Fruit fly (Drosophila melanogaster): Measurements from ENCODE around the gene eff.
A peak's percentile ranks its signal among the peaks of the same experiment; 100 is the strongest.

Gene eff

dm6 chr3R:14734623-14735392 is 6.3 kb downstream of the eff start:
- TF ChIP-seq Mnt (GFP tag; optimal IDR thresholded peaks at IDR 0.05): no peak
- peak; percentile 63 for TF ChIP-seq CG11617 (GFP tag; optimal IDR thresholded peaks at IDR 0.05)
- TF ChIP-seq ovo (GFP tag; optimal IDR thresholded peaks at IDR 0.05): no peak
- TF ChIP-seq Hr96 (GFP tag; optimal IDR thresholded peaks at IDR 0.05): peak; percentile 16
- no peak for TF ChIP-seq cnc (optimal IDR thresholded peaks at IDR 0.05)
- peak; percentile 36 for TF ChIP-seq tj (GFP tag; optimal IDR thresholded peaks at IDR 0.05)
- peak; percentile 69 for TF ChIP-seq Crg-1 (GFP tag; optimal IDR thresholded peaks at IDR 0.05)
- TF ChIP-seq CG12768 (GFP tag; optimal IDR thresholded peaks at IDR 0.05): peak; percentile 52
- no peak for TF ChIP-seq cic (GFP tag; optimal IDR thresholded peaks at IDR 0.05)
- TF ChIP-seq CG7101 (tag; optimal IDR thresholded peaks at IDR 0.05): no peak
- TF ChIP-seq CG1620 (GFP tag; optimal IDR thresholded peaks at IDR 0.05): peak; percentile 15
- peak; percentile 26 for TF ChIP-seq CG7045 (GFP tag; optimal IDR thresholded peaks at IDR 0.05)
- no peak for TF ChIP-seq CG5204 (GFP tag; optimal IDR thresholded peaks at IDR 0.05)
- no peak for TF ChIP-seq CG14711 (tag; optimal IDR thresholded peaks at IDR 0.05)
- TF ChIP-seq pad (GFP tag; optimal IDR thresholded peaks at IDR 0.05): peak; percentile 35
- TF ChIP-seq toe (GFP tag; optimal IDR thresholded peaks at IDR 0.05): peak; percentile 23
- TF ChIP-seq kay (GFP tag; ENCODE audit: borderline replicate concordance): peak; percentile 51

dm6 chr3R:14733937-14734336 is 7.2 kb downstream of the eff start:
- TF ChIP-seq Clk (GFP tag; optimal IDR thresholded peaks at IDR 0.05) (no peak), kay (GFP tag; ENCODE audit: borderline replicate concordance) (peak; percentile 92)

dm6 chr3R:14733425-14733824 is 7.7 kb downstream of the eff start:
- TF ChIP-seq tj (GFP tag; optimal IDR thresholded peaks at IDR 0.05) (no peak), CG33017 (tag; optimal IDR thresholded peaks at IDR 0.05) (no peak), toe (GFP tag; optimal IDR thresholded peaks at IDR 0.05) (no peak), Crg-1 (GFP tag; optimal IDR thresholded peaks at IDR 0.05) (no peak), kay (GFP tag; ENCODE audit: borderline replicate concordance) (no peak), cnc (optimal IDR thresholded peaks at IDR 0.05) (no peak), ovo (GFP tag; optimal IDR thresholded peaks at IDR 0.05) (no peak), Mnt (GFP tag; optimal IDR thresholded peaks at IDR 0.05) (no peak), cic (GFP tag; optimal IDR thresholded peaks at IDR 0.05) (no peak), Clk (GFP tag; optimal IDR thresholded peaks at IDR 0.05) (no peak), CG11617 (GFP tag; optimal IDR thresholded peaks at IDR 0.05) (no peak), Hr96 (GFP tag; optimal IDR thresholded peaks at IDR 0.05) (no peak), pad (GFP tag; optimal IDR thresholded peaks at IDR 0.05) (no peak), CG7045 (GFP tag; optimal IDR thresholded peaks at IDR 0.05) (no peak), CG1620 (GFP tag; optimal IDR thresholded peaks at IDR 0.05) (no peak), bab1 (GFP tag; optimal IDR thresholded peaks at IDR 0.05) (no peak), CG7101 (tag; optimal IDR thresholded peaks at IDR 0.05) (no peak), CG5204 (GFP tag; optimal IDR thresholded peaks at IDR 0.05) (no peak), CG12768 (GFP tag; optimal IDR thresholded peaks at IDR 0.05) (no peak), CG14711 (tag; optimal IDR thresholded peaks at IDR 0.05) (no peak)

dm6 chr3R:14731781-14732100 is 9.4 kb downstream of the eff start:
- TF ChIP-seq CG11617 (GFP tag; optimal IDR thresholded peaks at IDR 0.05): peak; percentile 13
- TF ChIP-seq CG12768 (GFP tag; optimal IDR thresholded peaks at IDR 0.05): no peak
- no peak for TF ChIP-seq CG14711 (tag; optimal IDR thresholded peaks at IDR 0.05)
- TF ChIP-seq CG1620 (GFP tag; optimal IDR thresholded peaks at IDR 0.05): no peak
- no peak for TF ChIP-seq ovo (GFP tag; optimal IDR thresholded peaks at IDR 0.05)
- no peak for TF ChIP-seq bab1 (GFP tag; optimal IDR thresholded peaks at IDR 0.05)
- TF ChIP-seq CG33017 (tag; optimal IDR thresholded peaks at IDR 0.05): no peak
- no peak for TF ChIP-seq CG7045 (GFP tag; optimal IDR thresholded peaks at IDR 0.05)
- no peak for TF ChIP-seq toe (GFP tag; optimal IDR thresholded peaks at IDR 0.05)
- no peak for TF ChIP-seq Clk (GFP tag; optimal IDR thresholded peaks at IDR 0.05)
- TF ChIP-seq kay (GFP tag; ENCODE audit: borderline replicate concordance): no peak
- TF ChIP-seq Crg-1 (GFP tag; optimal IDR thresholded peaks at IDR 0.05): no peak
- no peak for TF ChIP-seq Mnt (GFP tag; optimal IDR thresholded peaks at IDR 0.05)
- TF ChIP-seq tj (GFP tag; optimal IDR thresholded peaks at IDR 0.05): peak; percentile 79

DNA sequence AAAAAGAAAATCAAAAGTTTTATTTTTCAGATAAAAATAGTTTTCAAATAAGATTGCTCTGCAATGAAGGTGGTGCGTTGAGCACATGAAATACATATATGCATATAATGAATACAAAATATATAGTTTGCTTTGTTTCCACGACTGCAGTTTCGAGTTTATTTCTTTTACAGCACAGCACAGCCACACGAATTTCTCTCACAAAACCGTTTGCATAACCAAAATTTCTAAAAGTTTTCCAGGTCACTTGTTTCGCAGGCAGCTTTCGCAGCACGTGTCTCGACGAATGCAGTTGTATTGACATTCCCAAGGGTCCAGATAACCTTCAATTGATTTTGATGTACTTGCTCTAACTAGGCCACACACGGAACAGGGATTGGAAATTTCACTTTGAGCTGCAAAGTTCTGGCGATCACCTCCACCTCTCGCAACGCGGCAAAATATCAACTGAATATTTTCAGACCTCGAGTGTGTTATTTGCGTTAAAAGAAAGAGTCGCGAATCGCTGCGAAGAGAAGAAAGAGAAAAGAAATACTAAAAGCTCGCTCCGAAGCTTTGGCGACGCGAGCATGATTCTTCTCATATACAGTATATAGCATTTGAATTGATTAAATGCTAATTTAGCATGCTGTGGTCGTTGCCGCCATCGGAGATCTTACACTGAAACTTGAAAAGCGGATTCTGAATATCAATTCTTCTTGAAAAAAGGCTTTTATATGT is 9.9 kb downstream of the eff start, which contains the start of gene CG7530:
TSS of gene CG7530 (minus strand) at position 449 of the 720 bp plus-strand sequence.
- TF ChIP-seq pad (GFP tag; optimal IDR thresholded peaks at IDR 0.05) (no peak), Crg-1 (GFP tag; optimal IDR thresholded peaks at IDR 0.05) (no peak), CG7101 (tag; optimal IDR thresholded peaks at IDR 0.05) (no peak), bab1 (GFP tag; optimal IDR thresholded peaks at IDR 0.05) (peak; percentile 53), Clk (GFP tag; optimal IDR thresholded peaks at IDR 0.05) (no peak), kay (GFP tag; ENCODE audit: borderline replicate concordance) (peak; percentile 85), CG5204 (GFP tag; optimal IDR thresholded peaks at IDR 0.05) (no peak), CG14711 (tag; optimal IDR thresholded peaks at IDR 0.05) (no peak), CG11617 (GFP tag; optimal IDR thresholded peaks at IDR 0.05) (no peak), toe (GFP tag; optimal IDR thresholded peaks at IDR 0.05) (peak; percentile 1), tj (GFP tag; optimal IDR thresholded peaks at IDR 0.05) (peak; percentile 90), CG12768 (GFP tag; optimal IDR thresholded peaks at IDR 0.05) (peak; percentile 3), CG1620 (GFP tag; optimal IDR thresholded peaks at IDR 0.05) (no peak), CG33017 (tag; optimal IDR thresholded peaks at IDR 0.05) (peak; percentile 10), cnc (optimal IDR thresholded peaks at IDR 0.05) (no peak), Mnt (GFP tag; optimal IDR thresholded peaks at IDR 0.05) (peak; percentile 61), CG7045 (GFP tag; optimal IDR thresholded peaks at IDR 0.05) (peak; percentile 13), ovo (GFP tag; optimal IDR thresholded peaks at IDR 0.05) (no peak), Hr96 (GFP tag; optimal IDR thresholded peaks at IDR 0.05) (peak; percentile 40), cic (GFP tag; optimal IDR thresholded peaks at IDR 0.05) (peak; percentile 66)

Data from whole organism, adult.